Worm (Caenorhabditis elegans) whole organism, midembryonic: ENCODE data around the gene cut-4.

Source experiments
- T22C8.4 ChIP-seq: fragments of 200-800 bp; sonication (Bioruptor generic); IDR thresholded peaks from 2 replicates; pipeline ENCODE4 v1.3.6; 2022; ENCODE audit warnings: missing genetic modification characterization, missing compliant biosample characterization
- cog-1 ChIP-seq: sonication (generic microtip); optimal IDR thresholded peaks from 2 replicates; lab custom pipeline; 2016; ENCODE audit warnings: missing genetic modification characterization, missing compliant biosample characterization
- flt-1 ChIP-seq: fragments of 200-800 bp; sonication (Bioruptor generic); IDR thresholded peaks from 2 replicates; pipeline ENCODE4 v1.3.6; 2022; ENCODE audit warnings: missing genetic modification characterization, missing compliant biosample characterization
- klf-2 ChIP-seq: fragments of 200-800 bp; sonication (Bioruptor generic); conservative IDR thresholded peaks from 2 replicates; pipeline ENCODE4 v1.3.6; 2022; ENCODE audit warnings: missing genetic modification reagents, missing genetic modification characterization, missing compliant biosample characterization
- med-1 ChIP-seq: sonication (generic microtip); optimal IDR thresholded peaks from 2 replicates; lab custom pipeline; 2017; ENCODE audit warnings: missing genetic modification characterization, mild to moderate bottlenecking, missing compliant biosample characterization, antibody characterized with exemption, missing genetic modification reagents; ENCODE audit not compliant: insufficient read depth
- ref-1 ChIP-seq: fragments of 200-800 bp; sonication (Bioruptor generic); conservative IDR thresholded peaks from 2 replicates; pipeline ENCODE4 v1.3.6; 2022; ENCODE audit warnings: missing genetic modification reagents, missing genetic modification characterization, missing compliant biosample characterization
- tab-1 ChIP-seq: fragments of 200-800 bp; sonication (Bioruptor generic); IDR thresholded peaks from 2 replicates; pipeline ENCODE4 v1.3.6; 2022; ENCODE audit warnings: missing genetic modification characterization, missing compliant biosample characterization
- ztf-23 ChIP-seq: fragments of 200-800 bp; sonication (Bioruptor generic); IDR thresholded peaks from 2 replicates; pipeline ENCODE4 v1.3.6; 2022; ENCODE audit warnings: missing genetic modification reagents, missing genetic modification characterization, missing compliant biosample characterization
- ztf-29 ChIP-seq: fragments of 200-800 bp; sonication (Bioruptor generic); IDR thresholded peaks from 2 replicates; pipeline ENCODE4 v1.3.6; 2022; ENCODE audit warnings: missing genetic modification reagents, missing genetic modification characterization, missing compliant biosample characterization

cut-4 gene

ce11 chrII:10461207-10461606 lies 25.3 kb downstream of the cut-4 start, which contains the start of gene ZK673.5:
Gene ZK673.5, plus strand, starts transcription at chrII:10461507.
- no peak for TF ChIP-seq flt-1 (GFP tag; lab: Robert Waterston, UW)
- TF ChIP-seq T22C8.4 = no peak
- TF ChIP-seq ref-1 (GFP tag; lab: Robert Waterston, UW) = no peak
- no peak for TF ChIP-seq med-1 (GFP tag; lab: Kevin White, UChicago)
- TF ChIP-seq cog-1 (tag; lab: Kevin White, UChicago) = no peak
- TF ChIP-seq ztf-29 (GFP tag; lab: Robert Waterston, UW) = no peak
- TF ChIP-seq klf-2 (GFP tag; lab: Robert Waterston, UW) = no peak
- no peak for TF ChIP-seq tab-1
- TF ChIP-seq ztf-23 (GFP tag; lab: Robert Waterston, UW) = no peak

DNA sequence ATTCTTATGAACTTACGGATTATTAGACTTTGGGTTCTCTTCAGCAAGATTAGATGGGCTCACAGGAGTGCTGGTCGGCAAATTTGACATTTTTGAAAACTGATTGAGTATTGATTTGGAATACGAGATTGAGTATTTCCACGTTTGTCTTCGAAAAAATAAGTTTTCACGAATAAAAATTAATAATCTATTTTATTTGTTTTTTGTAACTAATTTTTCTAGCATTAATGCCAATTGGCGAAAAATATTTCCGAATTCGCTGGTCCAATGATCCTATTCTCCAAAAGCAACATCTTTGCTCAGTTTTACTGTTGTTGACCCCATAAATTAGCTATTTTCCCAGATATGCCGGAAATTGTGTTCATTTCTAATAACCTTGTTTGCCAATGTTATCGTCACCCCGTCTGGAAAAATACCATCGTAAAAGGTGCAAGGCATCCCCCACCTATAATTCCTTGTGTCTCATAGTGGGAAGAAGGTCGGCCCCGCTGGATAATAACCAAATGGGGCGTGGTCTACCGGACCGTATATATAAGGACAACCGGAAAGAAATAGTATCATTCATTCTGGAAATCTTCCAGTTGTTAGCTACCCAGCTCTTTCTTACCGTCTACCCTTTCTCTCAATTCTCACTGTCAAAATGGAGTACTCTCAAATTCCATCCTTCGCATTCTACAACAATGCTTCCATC lies 28.4 kb downstream of the cut-4 start, which contains the start of the genes ZK673.6 and sdz-37:
ZK673.6 (minus strand) TSS at position 101 of the 691 bp plus-strand sequence.
sdz-37 (plus strand) TSS at position 641 of the 691 bp plus-strand sequence.
- TF ChIP-seq T22C8.4 = no peak
- no peak for TF ChIP-seq tab-1
- TF ChIP-seq flt-1 (GFP tag; lab: Robert Waterston, UW) = no peak
- no peak for TF ChIP-seq cog-1 (tag; lab: Kevin White, UChicago)
- TF ChIP-seq ztf-23 (GFP tag; lab: Robert Waterston, UW) = no peak
- TF ChIP-seq klf-2 (GFP tag; lab: Robert Waterston, UW) = no peak
- no peak for TF ChIP-seq ztf-29 (GFP tag; lab: Robert Waterston, UW)
- TF ChIP-seq med-1 (GFP tag; lab: Kevin White, UChicago) = no peak
- TF ChIP-seq ref-1 (GFP tag; lab: Robert Waterston, UW) = no peak

DNA sequence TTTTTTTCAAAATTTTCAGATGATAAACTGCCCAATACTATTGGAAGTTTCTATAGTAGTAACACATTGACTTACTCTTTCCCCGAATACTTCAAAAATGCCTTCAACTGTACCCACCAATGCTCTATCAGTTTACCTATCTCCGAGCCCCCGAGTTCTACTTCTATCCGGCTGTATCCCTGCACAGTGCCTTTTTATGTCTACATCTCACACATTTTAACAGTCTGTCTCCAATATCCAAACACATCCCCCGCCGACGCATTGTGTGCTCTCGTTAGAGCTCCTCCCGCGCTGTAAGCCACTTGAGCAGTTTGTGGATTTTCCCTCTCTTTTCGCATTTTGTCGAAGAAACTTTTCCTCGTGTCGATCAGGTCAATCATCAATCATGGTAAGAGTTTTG lies 30.6 kb downstream of the cut-4 start, which contains the start of gene tnc-2:
tnc-2 (plus strand) TSS at position 301 of the 400 bp plus-strand sequence.
- TF ChIP-seq ref-1 (GFP tag; lab: Robert Waterston, UW) (no peak), cog-1 (tag; lab: Kevin White, UChicago) (no peak), T22C8.4 (no peak), ztf-23 (GFP tag; lab: Robert Waterston, UW) (no peak), flt-1 (GFP tag; lab: Robert Waterston, UW) (no peak), klf-2 (GFP tag; lab: Robert Waterston, UW) (no peak), tab-1 (no peak), med-1 (GFP tag; lab: Kevin White, UChicago) (no peak), ztf-29 (GFP tag; lab: Robert Waterston, UW) (no peak)

DNA sequence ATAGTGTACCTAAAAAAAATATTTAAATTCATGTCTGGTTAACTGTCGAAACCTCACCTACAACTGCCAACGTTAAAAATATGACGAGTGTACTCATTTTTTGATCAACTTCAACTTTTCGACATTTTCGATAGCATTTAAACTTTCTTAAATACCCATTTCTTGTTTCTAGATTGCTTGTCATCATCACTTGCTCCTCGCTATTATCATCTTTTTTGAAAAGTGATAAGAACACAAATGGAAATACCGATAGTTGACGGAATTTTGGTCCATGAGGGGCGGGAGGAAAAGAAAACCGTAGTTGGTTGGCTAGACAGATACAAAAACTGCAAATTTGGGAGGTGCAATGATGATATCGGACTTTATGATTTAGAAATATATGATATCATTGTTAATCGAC lies 34.2 kb downstream of the cut-4 start, which contains the start of gene clec-143:
clec-143 (minus strand) TSS at position 139 of the 400 bp plus-strand sequence.
- no peak for TF ChIP-seq ref-1 (GFP tag; lab: Robert Waterston, UW)
- no peak for TF ChIP-seq tab-1
- TF ChIP-seq T22C8.4 = no peak
- TF ChIP-seq cog-1 (tag; lab: Kevin White, UChicago) = no peak
- TF ChIP-seq flt-1 (GFP tag; lab: Robert Waterston, UW) = no peak
- no peak for TF ChIP-seq klf-2 (GFP tag; lab: Robert Waterston, UW)
- no peak for TF ChIP-seq med-1 (GFP tag; lab: Kevin White, UChicago)
- TF ChIP-seq ztf-23 (GFP tag; lab: Robert Waterston, UW) = no peak
- no peak for TF ChIP-seq ztf-29 (GFP tag; lab: Robert Waterston, UW)

DNA sequence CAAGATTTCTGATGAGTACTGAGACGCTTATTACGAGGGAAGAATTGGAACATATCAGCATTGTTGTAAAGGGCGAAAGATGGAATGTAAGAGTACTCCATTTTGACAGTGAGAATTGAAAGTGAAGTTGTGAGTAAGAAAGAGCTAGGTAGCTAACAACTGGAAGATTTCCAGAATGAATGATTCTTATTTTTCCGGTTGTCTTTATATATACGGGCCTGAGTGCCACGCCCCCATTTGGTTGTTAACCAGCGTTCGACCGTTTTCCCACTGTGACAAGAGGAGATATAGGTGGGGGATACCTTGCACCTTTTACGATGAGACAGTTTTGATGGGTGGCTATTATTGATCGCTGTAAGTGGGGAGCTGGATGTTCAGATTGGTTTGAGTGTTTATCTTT lies 35.3 kb downstream of the cut-4 start, which contains the start of gene ZK666.1:
ZK666.1 (minus strand) TSS at position 101 of the 400 bp plus-strand sequence.
- TF ChIP-seq ref-1 (GFP tag; lab: Robert Waterston, UW) (no peak), ztf-29 (GFP tag; lab: Robert Waterston, UW) (no peak), flt-1 (GFP tag; lab: Robert Waterston, UW) (no peak), cog-1 (tag; lab: Kevin White, UChicago) (no peak), tab-1 (no peak), ztf-23 (GFP tag; lab: Robert Waterston, UW) (no peak), med-1 (GFP tag; lab: Kevin White, UChicago) (no peak), klf-2 (GFP tag; lab: Robert Waterston, UW) (no peak), T22C8.4 (no peak)

- TF ChIP-seq ztf-23 (GFP tag; lab: Robert Waterston, UW) (no peak), ref-1 (GFP tag; lab: Robert Waterston, UW) (no peak), flt-1 (GFP tag; lab: Robert Waterston, UW) (no peak), T22C8.4 (no peak), med-1 (GFP tag; lab: Kevin White, UChicago) (no peak), tab-1 (no peak), cog-1 (tag; lab: Kevin White, UChicago) (no peak), ztf-29 (GFP tag; lab: Robert Waterston, UW) (no peak), klf-2 (GFP tag; lab: Robert Waterston, UW) (no peak)
Measured at ce11 chrII:10471790-10472189, 35.9 kb downstream of the cut-4 start, which contains the start of gene ZK666.2. Gene ZK666.2, minus strand, starts transcription at chrII:10471890.

ce11 chrII:10476039-10476438 lies 40.1 kb downstream of the cut-4 start, which contains the start of gene clec-58:
Gene clec-58, minus strand, starts transcription at chrII:10476139.
- TF ChIP-seq ztf-29 (GFP tag; lab: Robert Waterston, UW) (no peak), ztf-23 (GFP tag; lab: Robert Waterston, UW) (no peak), ref-1 (GFP tag; lab: Robert Waterston, UW) (no peak), tab-1 (no peak)

DNA sequence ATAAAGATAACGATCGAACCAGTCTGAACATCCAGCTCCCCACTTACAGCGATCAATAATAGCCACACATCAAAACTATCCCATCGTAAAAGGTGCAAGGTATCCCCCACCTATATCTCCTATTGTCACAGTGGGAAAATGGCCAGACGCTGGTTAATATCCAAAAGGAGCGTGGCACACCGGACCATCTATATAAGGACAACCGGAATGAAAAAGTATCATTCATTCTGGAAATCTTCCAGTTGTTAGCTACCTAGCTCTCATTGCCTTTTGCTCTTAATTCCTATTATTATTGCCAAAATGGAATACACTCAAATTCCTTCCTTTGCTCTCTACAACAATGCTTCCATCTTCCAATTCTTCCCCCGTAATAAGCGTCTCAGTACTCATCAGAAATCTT lies 41.0 kb downstream of the cut-4 start, which contains the start of gene ZK666.4:
ZK666.4 (plus strand) TSS at position 301 of the 400 bp plus-strand sequence.
- no peak for TF ChIP-seq tab-1
- TF ChIP-seq cog-1 (tag; lab: Kevin White, UChicago) = no peak
- TF ChIP-seq T22C8.4 = no peak
- no peak for TF ChIP-seq med-1 (GFP tag; lab: Kevin White, UChicago)
- TF ChIP-seq klf-2 (GFP tag; lab: Robert Waterston, UW) = no peak

- TF ChIP-seq ztf-23 (GFP tag; lab: Robert Waterston, UW) (no peak), cog-1 (tag; lab: Kevin White, UChicago) (no peak), tab-1 (no peak), T22C8.4 (no peak), ref-1 (GFP tag; lab: Robert Waterston, UW) (no peak), flt-1 (GFP tag; lab: Robert Waterston, UW) (no peak), med-1 (GFP tag; lab: Kevin White, UChicago) (no peak), klf-2 (GFP tag; lab: Robert Waterston, UW) (no peak), ztf-29 (GFP tag; lab: Robert Waterston, UW) (no peak)
Measured at ce11 chrII:10479348-10479747, 43.4 kb downstream of the cut-4 start, which contains the start of gene clec-59. Gene clec-59, minus strand, starts transcription at chrII:10479448.
